Fruit fly (Drosophila melanogaster) whole organism, pupa: Measurements from ENCODE around the gene CG11714.

Source experiments
- CG10348 ChIP-seq: fragments of 200-800 bp; sonication (Bioruptor generic); IDR thresholded peaks from 2 replicates; pipeline ENCODE4 v1.3.6; 2022; ENCODE audit warnings: missing biosample characterization, missing genetic modification characterization
- CG12605 ChIP-seq: fragments of 200-800 bp; sonication (Bioruptor generic); IDR thresholded peaks from 2 replicates; pipeline ENCODE4 v1.3.6; 2022; ENCODE audit warnings: missing biosample characterization, missing genetic modification characterization
- CG15710 ChIP-seq: fragments of 200-800 bp; sonication (Bioruptor generic); optimal IDR thresholded peaks from 2 replicates; lab custom pipeline; 2018; ENCODE audit warnings: missing biosample characterization, mild to moderate bottlenecking, missing genetic modification characterization, moderate library complexity
- CG17806 ChIP-seq: fragments of 200-800 bp; sonication (Bioruptor generic); optimal IDR thresholded peaks from 2 replicates; lab custom pipeline; 2018; ENCODE audit warnings: missing biosample characterization, mild to moderate bottlenecking, missing genetic modification characterization, moderate library complexity
- CG32121 ChIP-seq: fragments of 200-800 bp; sonication (Bioruptor generic); IDR thresholded peaks from 2 replicates; pipeline ENCODE4 v1.3.6; 2022; ENCODE audit warnings: missing biosample characterization, missing genetic modification characterization
- CG34367 ChIP-seq: fragments of 200-800 bp; sonication (Bioruptor generic); optimal IDR thresholded peaks from 2 replicates; lab custom pipeline; 2018; ENCODE audit warnings: missing biosample characterization, mild to moderate bottlenecking, missing genetic modification characterization
- CG8301 ChIP-seq: fragments of 200-800 bp; sonication (Bioruptor generic); optimal IDR thresholded peaks from 2 replicates; lab custom pipeline; 2018; ENCODE audit warnings: missing biosample characterization, mild to moderate bottlenecking, missing genetic modification characterization
- CG9948 ChIP-seq: fragments of 200-800 bp; sonication (Bioruptor generic); optimal IDR thresholded peaks from 2 replicates; lab custom pipeline; 2018; ENCODE audit warnings: missing biosample characterization, mild to moderate bottlenecking, missing genetic modification characterization, moderate library complexity
- D1 ChIP-seq: fragments of 200-800 bp; sonication (Bioruptor generic); optimal IDR thresholded peaks from 2 replicates; lab custom pipeline; 2018; ENCODE audit warnings: missing biosample characterization, mild to moderate bottlenecking, missing genetic modification characterization, moderate library complexity
- EcR ChIP-seq: fragments of 200-800 bp; sonication (Bioruptor generic); optimal IDR thresholded peaks from 3 replicates; lab custom pipeline; 2019; ENCODE audit warnings: missing biosample characterization, missing genetic modification characterization, mild to moderate bottlenecking, moderate library complexity, missing genetic modification reagents
- Pif1A ChIP-seq: fragments of 200-800 bp; sonication (Bioruptor generic); optimal IDR thresholded peaks from 3 replicates; lab custom pipeline; 2016; ENCODE audit warnings: missing biosample characterization, missing genetic modification characterization
- Pif1B ChIP-seq: fragments of 200-800 bp; sonication (Bioruptor generic); optimal IDR thresholded peaks from 3 replicates; lab custom pipeline; 2016; ENCODE audit warnings: missing biosample characterization, missing genetic modification characterization

DNA sequence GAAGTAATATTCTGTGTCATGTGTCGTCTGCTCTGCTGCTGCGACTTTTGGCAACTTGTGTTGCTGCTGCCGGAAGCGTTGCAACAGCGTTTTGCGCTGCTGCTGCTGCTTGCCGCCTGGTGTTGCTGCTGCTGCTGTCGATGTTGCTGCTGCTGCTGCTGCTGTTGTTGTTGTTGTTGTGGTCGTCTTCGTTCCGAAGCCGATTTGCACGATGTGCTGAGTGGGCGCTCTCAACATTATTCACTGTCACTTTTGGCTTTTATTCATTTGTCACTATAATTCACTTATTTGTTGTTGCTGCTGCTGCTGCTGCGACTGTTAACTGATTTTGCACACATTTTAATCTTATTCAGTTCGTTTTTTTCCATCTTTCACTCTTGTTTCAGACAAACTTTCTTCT, 19.9 kb upstream of the CG11714 start:
- TF ChIP-seq CG15710 = no peak
- no peak for TF ChIP-seq CG12605 (GFP tag; lab: Robert Waterston, UW)
- TF ChIP-seq Pif1A (GFP tag; lab: Kevin White, UChicago) = no peak
- no peak for TF ChIP-seq CG17806
- no peak for TF ChIP-seq CG32121 (GFP tag; lab: Robert Waterston, UW)
- no peak for TF ChIP-seq CG10348 (GFP tag; lab: Robert Waterston, UW)
- TF ChIP-seq Pif1B (GFP tag; lab: Kevin White, UChicago) = no peak
- no peak for TF ChIP-seq D1 (tag; lab: Kevin White, UChicago)
- TF ChIP-seq CG34367 (tag; lab: Kevin White, UChicago) = no peak
- TF ChIP-seq CG9948 (tag; lab: Kevin White, UChicago) = no peak
- TF ChIP-seq CG8301 (tag; lab: Kevin White, UChicago) = no peak
- no peak for TF ChIP-seq EcR (GFP tag; lab: Kevin White, UChicago)
